Worm (Caenorhabditis elegans) whole organism, L4 larva: ENCODE measurements around the gene Y39G8C.2.

ENCODE experiments used
- F26F4.8 ChIP-seq: fragments of 200-800 bp; sonication (Bioruptor generic); conservative IDR thresholded peaks from 2 replicates; pipeline ENCODE4 v1.3.6; 2022; ENCODE audit warnings: missing genetic modification characterization, missing compliant biosample characterization
- F44E2.7 ChIP-seq: fragments of 200-800 bp; sonication (Bioruptor generic); IDR thresholded peaks from 2 replicates; pipeline ENCODE4 v2.1.2; 2022; ENCODE audit warnings: missing genetic modification characterization, missing compliant biosample characterization
- F49E8.2 ChIP-seq: sonication (generic microtip); optimal IDR thresholded peaks from 2 replicates; lab custom pipeline; 2016; ENCODE audit warnings: missing compliant biosample characterization, mild to moderate bottlenecking, missing genetic modification characterization, borderline replicate concordance
- R02D3.7 ChIP-seq: fragments of 150-350 bp; sonication (generic microtip); optimal IDR thresholded peaks from 3 replicates; lab custom pipeline; 2014; ENCODE audit warnings: missing biosample characterization, missing genetic modification characterization
- Y75B8A.6 ChIP-seq: fragments of 200-800 bp; sonication (Bioruptor generic); IDR thresholded peaks from 2 replicates; pipeline ENCODE4 v1.3.6; 2022; ENCODE audit warnings: missing genetic modification reagents, missing genetic modification characterization, missing compliant biosample characterization
- ama-1 ChIP-seq: fragments of 150-350 bp; optimal IDR thresholded peaks from 2 replicates; lab custom pipeline; 2014; ENCODE audit warnings: inconsistent platforms, mixed read lengths
- arid-1 ChIP-seq: fragments of 200-800 bp; sonication (Bioruptor generic); conservative IDR thresholded peaks from 2 replicates; pipeline ENCODE4 v1.3.6; 2022; ENCODE audit warnings: missing genetic modification reagents, missing genetic modification characterization, missing compliant biosample characterization
- ceh-20 ChIP-seq: fragments of 200-800 bp; sonication (Bioruptor generic); IDR thresholded peaks from 2 replicates; pipeline ENCODE4 v1.3.6; 2022; ENCODE audit warnings: missing genetic modification reagents, missing genetic modification characterization, missing compliant biosample characterization
- ceh-28 ChIP-seq: fragments of 150-350 bp; optimal IDR thresholded peaks from 2 replicates; lab custom pipeline; 2014; ENCODE audit warnings: missing biosample characterization, missing genetic modification reagents, missing genetic modification characterization
- ceh-82 ChIP-seq: sonication (generic microtip); optimal IDR thresholded peaks from 2 replicates; lab custom pipeline; 2017; ENCODE audit warnings: missing biosample characterization, missing genetic modification characterization
- dpl-1 ChIP-seq: fragments of 150-350 bp; optimal IDR thresholded peaks from 2 replicates; lab custom pipeline; 2014; ENCODE audit warnings: missing biosample characterization, missing genetic modification reagents, missing genetic modification characterization
- duxl-1 ChIP-seq: sonication (generic microtip); optimal IDR thresholded peaks from 2 replicates; lab custom pipeline; 2016; ENCODE audit warnings: mild to moderate bottlenecking, missing genetic modification characterization, moderate library complexity, missing compliant biosample characterization; ENCODE audit not compliant: poor library complexity
- dve-1 ChIP-seq: sonication (generic microtip); optimal IDR thresholded peaks from 2 replicates; lab custom pipeline; 2017; ENCODE audit warnings: antibody characterized with exemption, mild to moderate bottlenecking, missing genetic modification characterization, missing compliant biosample characterization; ENCODE audit not compliant: insufficient read depth
- egl-27 ChIP-seq: sonication (generic microtip); optimal IDR thresholded peaks from 3 replicates; lab custom pipeline; 2017; ENCODE audit warnings: missing biosample characterization, missing genetic modification reagents, missing genetic modification characterization
- gei-8 ChIP-seq: fragments of 200-800 bp; sonication (Bioruptor generic); optimal IDR thresholded peaks from 2 replicates; lab custom pipeline; 2018; ENCODE audit warnings: mild to moderate bottlenecking, missing genetic modification characterization, missing compliant biosample characterization
- hif-1 ChIP-seq, 2 experiments: sonication (generic microtip); optimal IDR thresholded peaks; 2 replicates each; lab custom pipeline; 2016 to 2017; ENCODE audit warnings: missing compliant biosample characterization in 2 of 2, missing genetic modification characterization in 2 of 2, missing genetic modification reagents in 2 of 2, missing genotype in 2 of 2, mild to moderate bottlenecking in 1 of 2
- hmg-1.1 ChIP-seq: fragments of 200-800 bp; sonication (Bioruptor generic); IDR thresholded peaks from 2 replicates; pipeline ENCODE4 v1.3.6; 2022; ENCODE audit warnings: missing genetic modification reagents, missing genetic modification characterization, missing compliant biosample characterization
- lim-7 ChIP-seq: fragments of 200-800 bp; sonication (Bioruptor generic); IDR thresholded peaks from 2 replicates; pipeline ENCODE4 v1.3.6; 2022; ENCODE audit warnings: missing genetic modification characterization, missing compliant biosample characterization
- lin-1 ChIP-seq: fragments of 200-800 bp; sonication (Bioruptor generic); IDR thresholded peaks from 2 replicates; pipeline ENCODE4 v1.3.6; 2022; ENCODE audit warnings: missing genetic modification reagents, missing genetic modification characterization, missing compliant biosample characterization
- lin-13 ChIP-seq: fragments of 150-350 bp; optimal IDR thresholded peaks from 2 replicates; lab custom pipeline; 2014; ENCODE audit warnings: missing biosample characterization, missing genetic modification reagents, missing genetic modification characterization
- lin-39 ChIP-seq: fragments of 150-350 bp; optimal IDR thresholded peaks from 2 replicates; lab custom pipeline; 2014; ENCODE audit warnings: missing biosample characterization, missing genetic modification reagents, missing genetic modification characterization
- lsy-2 ChIP-seq, 2 experiments: fragments of 150-350 bp in 1 of 2; sonication (generic microtip) in 1 of 2; optimal IDR thresholded peaks; 2 replicates each; lab custom pipeline; 2014 to 2017; ENCODE audit warnings: missing biosample characterization in 2 of 2, missing genetic modification characterization in 2 of 2
- mdl-1 ChIP-seq, 2 experiments: fragments of 150-350 bp in 1 of 2; sonication (generic microtip) in 1 of 2; optimal IDR thresholded peaks; 2 replicates each; lab custom pipeline; 2014 to 2017; ENCODE audit warnings: missing biosample characterization in 2 of 2, missing genetic modification characterization in 2 of 2
- mdt-29 ChIP-seq: fragments of 200-800 bp; sonication (Bioruptor generic); IDR thresholded peaks from 2 replicates; pipeline ENCODE4 v1.3.6; 2022; ENCODE audit warnings: missing genetic modification reagents, missing genetic modification characterization, missing compliant biosample characterization
- mep-1 ChIP-seq: fragments of 150-350 bp; sonication (generic microtip); optimal IDR thresholded peaks from 3 replicates; lab custom pipeline; 2014; ENCODE audit warnings: missing biosample characterization, missing genetic modification characterization
- nhr-11 ChIP-seq: fragments of 150-350 bp; optimal IDR thresholded peaks from 2 replicates; lab custom pipeline; 2014; ENCODE audit warnings: missing biosample characterization, missing genetic modification characterization
- nhr-111 ChIP-seq: fragments of 200-800 bp; sonication (Bioruptor generic); optimal IDR thresholded peaks from 2 replicates; lab custom pipeline; 2018; ENCODE audit warnings: mild to moderate bottlenecking, missing genetic modification characterization, missing compliant biosample characterization
- nhr-48 ChIP-seq: sonication (generic microtip); optimal IDR thresholded peaks from 2 replicates; lab custom pipeline; 2016; ENCODE audit warnings: mild to moderate bottlenecking, missing genetic modification characterization, missing compliant biosample characterization
- nhr-76 ChIP-seq: fragments of 150-350 bp; optimal IDR thresholded peaks from 2 replicates; lab custom pipeline; 2014; ENCODE audit warnings: missing biosample characterization, missing genetic modification characterization
- pha-4 ChIP-seq, 2 experiments: fragments of 150-350 bp in 1 of 2; fragments of 200-800 bp in 1 of 2; sonication (Bioruptor generic) in 1 of 2; IDR thresholded peaks in 1 of 2; optimal IDR thresholded peaks in 1 of 2; 2 replicates each; pipeline versions ENCODE4 v1.3.6 to Lab custom; 2014 to 2022; ENCODE audit warnings: missing genetic modification characterization in 2 of 2, missing genetic modification reagents in 2 of 2, missing biosample characterization in 1 of 2, missing compliant biosample characterization in 1 of 2
- pqm-1 ChIP-seq: sonication (generic microtip); optimal IDR thresholded peaks from 2 replicates; lab custom pipeline; 2017; ENCODE audit warnings: missing biosample characterization, missing genetic modification characterization
- rbr-2 ChIP-seq: sonication (generic microtip); optimal IDR thresholded peaks from 2 replicates; lab custom pipeline; 2016; ENCODE audit warnings: missing genotype, missing genetic modification characterization, missing compliant biosample characterization
- sdz-12 ChIP-seq: fragments of 200-800 bp; sonication (Bioruptor generic); optimal IDR thresholded peaks from 2 replicates; lab custom pipeline; 2018; ENCODE audit warnings: mild to moderate bottlenecking, missing genetic modification characterization, missing compliant biosample characterization
- skn-1 ChIP-seq: fragments of 150-350 bp; optimal IDR thresholded peaks from 2 replicates; lab custom pipeline; 2014; ENCODE audit warnings: missing biosample characterization, missing genetic modification characterization
- unc-130 ChIP-seq: sonication (generic microtip); optimal IDR thresholded peaks from 2 replicates; lab custom pipeline; 2016; ENCODE audit warnings: missing genetic modification reagents, missing genetic modification characterization, missing compliant biosample characterization
- unc-62 ChIP-seq, 3 experiments: fragments of 150-350 bp in 1 of 3; sonication (generic microtip); optimal IDR thresholded peaks in 2 of 3; peaks in 1 of 3; 1 replicate in 1 of 3; 2 replicates in 2 of 3; lab custom pipeline; 2014 to 2017; ENCODE audit warnings: missing biosample characterization in 3 of 3, missing genetic modification characterization in 3 of 3, missing genetic modification reagents in 3 of 3, missing genotype in 1 of 3
- zfp-3 ChIP-seq: fragments of 200-800 bp; sonication (Bioruptor generic); conservative IDR thresholded peaks from 2 replicates; pipeline ENCODE4 v1.3.6; 2022; ENCODE audit warnings: missing genetic modification reagents, missing genetic modification characterization, missing compliant biosample characterization
- ztf-7 ChIP-seq: fragments of 150-350 bp; optimal IDR thresholded peaks from 2 replicates; lab custom pipeline; 2014; ENCODE audit warnings: missing biosample characterization, missing genetic modification characterization

Y39G8C.2 gene

ce11 chrII:14109184-14109664, 11.8 kb upstream of the Y39G8C.2 start, which contains the start of gene cpg-7:
Gene cpg-7, minus strand, starts transcription at chrII:14109234.
- TF ChIP-seq mdl-1 (tag; optimal IDR thresholded peaks at IDR 0.05; lab: Kevin White, UChicago), result no peak
- no peak for TF ChIP-seq hif-1 (tag; optimal IDR thresholded peaks at IDR 0.05; lab: Kevin White, UChicago)
- TF ChIP-seq skn-1, result no peak
- TF ChIP-seq F26F4.8 (GFP tag; lab: Robert Waterston, UW), result no peak

- TF ChIP-seq unc-62 (GFP tag; optimal IDR thresholded peaks at IDR 0.05 in 1 of 2; lab: Kevin White, UChicago), result peak in 1 of 2 experiments; percentile 80
- TF ChIP-seq unc-62 (tag; optimal IDR thresholded peaks at IDR 0.05; lab: Kevin White, UChicago), result no peak
- TF ChIP-seq ceh-28, result no peak
Observed at ce11 chrII:14106164-14106563, 8.7 kb upstream of the Y39G8C.2 start.

- TF ChIP-seq ceh-82 (tag; lab: Kevin White, UChicago), result no peak
- TF ChIP-seq ceh-20, result no peak
- no peak for TF ChIP-seq mep-1 (tag; lab: Kevin White, UChicago)
- TF ChIP-seq Y75B8A.6 (GFP tag; lab: Robert Waterston, UW), result no peak
- no peak for TF ChIP-seq R02D3.7
- no peak for TF ChIP-seq hif-1 (tag; optimal IDR thresholded peaks at IDR 0.05; lab: Kevin White, UChicago)
- no peak for TF ChIP-seq skn-1
- no peak for TF ChIP-seq dpl-1 (GFP tag; lab: Kevin White, UChicago)
- TF ChIP-seq F44E2.7 (GFP tag; lab: Robert Waterston, UW), result no peak
- no peak for TF ChIP-seq nhr-11 (tag; lab: Kevin White, UChicago)
- TF ChIP-seq duxl-1 (tag; lab: Kevin White, UChicago), result no peak
- no peak for TF ChIP-seq sdz-12 (GFP tag; lab: Kevin White, UChicago)
- no peak for TF ChIP-seq unc-130 (GFP tag; lab: Kevin White, UChicago)
- no peak for TF ChIP-seq pqm-1
- TF ChIP-seq F49E8.2 (tag; lab: Kevin White, UChicago), result no peak
- TF ChIP-seq zfp-3 (GFP tag; lab: Robert Waterston, UW), result no peak
- TF ChIP-seq dve-1 (tag; lab: Kevin White, UChicago), result no peak
- TF ChIP-seq egl-27 (tag; lab: Kevin White, UChicago), result no peak
- TF ChIP-seq lin-39, result no peak
Observed at ce11 chrII:14104470-14104869, 7.1 kb upstream of the Y39G8C.2 start, which contains the start of gene gur-4. Gene gur-4, plus strand, starts transcription at chrII:14104770.

ce11 chrII:14102112-14102511, 4.7 kb upstream of the Y39G8C.2 start:
- TF ChIP-seq arid-1 (GFP tag; lab: Robert Waterston, UW) (no peak), unc-62 (GFP tag; optimal IDR thresholded peaks at IDR 0.05 in 1 of 2; lab: Kevin White, UChicago) (peak in 1 of 2 experiments; percentile 29), unc-62 (tag; optimal IDR thresholded peaks at IDR 0.05; lab: Kevin White, UChicago) (no peak), F26F4.8 (GFP tag; lab: Robert Waterston, UW) (no peak)
- TF ChIP-seq, all 104 proteins: peak for 1

ce11 chrII:14100963-14101362, 3.5 kb upstream of the Y39G8C.2 start, which contains the start of gene bkip-1:
Gene bkip-1, plus strand, starts transcription at chrII:14101263.
- TF ChIP-seq nhr-111 (GFP tag; lab: Kevin White, UChicago) (no peak), nhr-76 (tag; lab: Kevin White, UChicago) (no peak), sdz-12 (GFP tag; lab: Kevin White, UChicago) (no peak), skn-1 (no peak), lsy-2 (tag; optimal IDR thresholded peaks at IDR 0.05; lab: Kevin White, UChicago) (no peak), ama-1 (lab: Kevin White, UChicago) (no peak), mep-1 (tag; lab: Kevin White, UChicago) (no peak), ztf-7 (no peak), hmg-1.1 (GFP tag; lab: Robert Waterston, UW) (no peak), rbr-2 (tag; lab: Kevin White, UChicago) (no peak), lin-1 (GFP tag; lab: Robert Waterston, UW) (no peak), pha-4 (GFP tag; IDR thresholded peaks at IDR 0.05; lab: Robert Waterston, UW) (no peak), pha-4 (tag; optimal IDR thresholded peaks at IDR 0.05; lab: Kevin White, UChicago) (no peak), lin-13 (GFP tag; lab: Kevin White, UChicago) (no peak), mdt-29 (no peak), nhr-11 (tag; lab: Kevin White, UChicago) (no peak), lim-7 (GFP tag; lab: Robert Waterston, UW) (no peak), gei-8 (GFP tag; lab: Kevin White, UChicago) (no peak), nhr-48 (tag; lab: Kevin White, UChicago) (no peak)
